Worm (Caenorhabditis elegans): ENCODE data around the gene M01H9.10.

DNA sequence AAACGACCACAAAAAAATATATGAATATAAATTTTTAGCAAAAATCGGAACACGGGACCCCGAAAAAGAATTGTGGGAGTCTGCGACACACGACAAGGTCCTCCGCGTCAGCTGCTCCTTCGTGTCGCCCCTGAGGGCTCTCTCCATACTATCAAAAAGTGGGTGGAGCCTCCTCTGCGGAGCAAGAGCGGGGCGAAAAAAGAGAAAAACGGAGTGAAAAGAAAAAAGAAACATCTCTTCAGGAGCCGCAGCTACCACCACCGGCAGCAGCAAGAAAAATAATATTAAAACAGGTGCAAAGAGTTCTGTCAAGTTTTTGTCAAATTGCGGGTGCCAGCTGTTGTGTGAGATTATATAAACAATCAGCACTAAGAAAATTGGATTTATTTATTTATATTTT lies 26.7 kb upstream of the M01H9.10 start, which contains the start of gene gbb-2:
- TF ChIP-seq snpc-4 (tag; optimal IDR thresholded peaks at IDR 0.05) (no peak), zag-1 (tag; optimal IDR thresholded peaks at IDR 0.05) (no peak), fkh-10 (GFP tag; optimal IDR thresholded peaks at IDR 0.05) (no peak)
